Worm (Caenorhabditis elegans) whole organism, mixed stage, embryonic: ENCODE results near the gene R74.2.

ENCODE experiments used
- bed-3 ChIP-seq: fragments of 200-800 bp; sonication (Bioruptor generic); optimal IDR thresholded peaks from 3 replicates; lab custom pipeline; 2018; ENCODE audit warnings: mild to moderate bottlenecking, missing genetic modification characterization, moderate library complexity, missing compliant biosample characterization
- ces-1 ChIP-seq: fragments of 150-350 bp; optimal IDR thresholded peaks from 2 replicates; lab custom pipeline; 2014; ENCODE audit warnings: missing biosample characterization, missing genetic modification reagents, missing genetic modification characterization
- elt-3 ChIP-seq: fragments of 150-350 bp; optimal IDR thresholded peaks from 2 replicates; lab custom pipeline; 2014; ENCODE audit warnings: missing biosample characterization, missing genetic modification characterization
- hlh-1 ChIP-seq: fragments of 150-350 bp; optimal IDR thresholded peaks from 2 replicates; lab custom pipeline; 2014; ENCODE audit warnings: missing biosample characterization, missing genetic modification reagents, missing genetic modification characterization
- lin-13 ChIP-seq: fragments of 150-350 bp; optimal IDR thresholded peaks from 2 replicates; lab custom pipeline; 2014; ENCODE audit warnings: missing biosample characterization, missing genetic modification characterization
- mep-1 ChIP-seq: fragments of 150-350 bp; optimal IDR thresholded peaks from 2 replicates; lab custom pipeline; 2017; ENCODE audit warnings: missing biosample characterization, missing genetic modification reagents, missing genetic modification characterization, inconsistent platforms
- nhr-28 ChIP-seq: fragments of 150-350 bp; optimal IDR thresholded peaks from 2 replicates; lab custom pipeline; 2014; ENCODE audit warnings: missing biosample characterization, missing genetic modification characterization
- nhr-76 ChIP-seq: sonication (generic microtip); optimal IDR thresholded peaks from 2 replicates; lab custom pipeline; 2017; ENCODE audit warnings: missing biosample characterization, missing genetic modification characterization
- snpc-4 ChIP-seq: fragments of 150-350 bp; optimal IDR thresholded peaks from 2 replicates; lab custom pipeline; 2014; ENCODE audit warnings: missing biosample characterization, missing genetic modification characterization
- unc-39 ChIP-seq: fragments of 150-350 bp; optimal IDR thresholded peaks from 2 replicates; lab custom pipeline; 2014; ENCODE audit warnings: missing biosample characterization, missing genetic modification characterization
- unc-62 ChIP-seq: fragments of 150-350 bp; optimal IDR thresholded peaks from 2 replicates; lab custom pipeline; 2014; ENCODE audit warnings: missing biosample characterization, missing genetic modification reagents, missing genetic modification characterization
- ztf-11 ChIP-seq: fragments of 150-350 bp; optimal IDR thresholded peaks from 2 replicates; lab custom pipeline; 2014; ENCODE audit warnings: missing biosample characterization, missing genetic modification characterization

- no peak for TF ChIP-seq snpc-4
- no peak for TF ChIP-seq ztf-11 (tag; lab: Kevin White, UChicago)
- no peak for TF ChIP-seq mep-1 (tag; lab: Kevin White, UChicago)
- no peak for TF ChIP-seq unc-62 (GFP tag; lab: Kevin White, UChicago)
- no peak for TF ChIP-seq nhr-76 (tag; lab: Kevin White, UChicago)
- TF ChIP-seq elt-3 (tag; lab: Kevin White, UChicago): no peak
- TF ChIP-seq unc-39 (tag; lab: Kevin White, UChicago): no peak
- TF ChIP-seq hlh-1 (tag; lab: Kevin White, UChicago): no peak
- no peak for TF ChIP-seq nhr-28 (tag; lab: Kevin White, UChicago)
- no peak for TF ChIP-seq bed-3
- no peak for TF ChIP-seq ces-1 (GFP tag; lab: Kevin White, UChicago)
- no peak for TF ChIP-seq lin-13
Observed at ce11 chrIII:4204964-4205363, 17.0 kb downstream of the R74.2 start.
